Fruit fly (Drosophila melanogaster): ENCODE measurements around the gene Ald1.

The Ald1 gene

dm6 chr3R:26280403-26280802 is 19.0 kb upstream of the Ald1 start (continued):
- TF ChIP-seq CG33213 (GFP tag; optimal IDR thresholded peaks at IDR 0.05) = no peak
- TF ChIP-seq Neu2 (GFP tag; optimal IDR thresholded peaks at IDR 0.05; ENCODE audit: borderline replicate concordance) = no peak
- no peak for TF ChIP-seq zen2 (GFP tag; IDR thresholded peaks at IDR 0.05; ENCODE audit: partially characterized antibody)
- TF ChIP-seq CG5953 (GFP tag; IDR thresholded peaks at IDR 0.05) = no peak
- no peak for TF ChIP-seq Doc2 (GFP tag; IDR thresholded peaks at IDR 0.05)
- TF ChIP-seq CG10654 (GFP tag; optimal IDR thresholded peaks at IDR 0.05) = no peak
- peak; percentile 14 for TF ChIP-seq mam (GFP tag; optimal IDR thresholded peaks at IDR 0.05)
- TF ChIP-seq croc (GFP tag; conservative IDR thresholded peaks at IDR 0.05) = no peak; the same call in 2 of the 3 replicates
- no peak for TF ChIP-seq pzg (GFP tag; optimal IDR thresholded peaks at IDR 0.05)
- TF ChIP-seq pnt (GFP tag; optimal IDR thresholded peaks at IDR 0.05) = no peak
- TF ChIP-seq jumu (GFP tag; optimal IDR thresholded peaks at IDR 0.05) = no peak
- no peak for TF ChIP-seq gt (GFP tag; IDR thresholded peaks at IDR 0.05)
- no peak for TF ChIP-seq ken (GFP tag; IDR thresholded peaks at IDR 0.05)
- no peak for TF ChIP-seq CG10959 (GFP tag; IDR thresholded peaks at IDR 0.05)
- peak; percentile 76 for TF ChIP-seq Hand (GFP tag; optimal IDR thresholded peaks at IDR 0.05)
- no peak for TF ChIP-seq CHES-1-like (GFP tag; optimal IDR thresholded peaks at IDR 0.05)
- peak; percentile 73; the same call in 2 of the 3 replicates for TF ChIP-seq row (GFP tag; IDR thresholded peaks at IDR 0.05)
- peak; percentile 12 for TF ChIP-seq CG12155 (GFP tag; optimal IDR thresholded peaks at IDR 0.05)
- peak; percentile 39 for TF ChIP-seq CG5180 (GFP tag; optimal IDR thresholded peaks at IDR 0.05)
- no peak for TF ChIP-seq ash1 (GFP tag; optimal IDR thresholded peaks at IDR 0.05)
- peak; percentile 30 for TF ChIP-seq Hsf (GFP tag; optimal IDR thresholded peaks at IDR 0.05)
- TF ChIP-seq tx (GFP tag; optimal IDR thresholded peaks at IDR 0.05) = no peak
- peak; percentile 25 for TF ChIP-seq CG34376 (GFP tag; optimal IDR thresholded peaks at IDR 0.05)

- no peak for TF ChIP-seq Hr78 (GFP tag; optimal IDR thresholded peaks at IDR 0.05)
- TF ChIP-seq insv (GFP tag; optimal IDR thresholded peaks at IDR 0.05) = no peak
- TF ChIP-seq unpg (GFP tag; optimal IDR thresholded peaks at IDR 0.05) = no peak
- no peak for TF ChIP-seq jigr1 (GFP tag; IDR thresholded peaks at IDR 0.05)
- TF ChIP-seq fd96Cb (tag; optimal IDR thresholded peaks at IDR 0.05) = no peak
- peak; percentile 91 for TF ChIP-seq Deaf1 (tag; optimal IDR thresholded peaks at IDR 0.05)
- TF ChIP-seq CG9932 (GFP tag; IDR thresholded peaks at IDR 0.05) = no peak
- no peak for TF ChIP-seq CG10543 (GFP tag; optimal IDR thresholded peaks at IDR 0.05)
- 0 out of 3 replicates have a peak, but pooled peaks have one; percentile 11 for TF ChIP-seq CG34224 (GFP tag; IDR thresholded peaks at IDR 0.05; ENCODE audit: partially characterized antibody)
- TF ChIP-seq vnd (GFP tag; IDR thresholded peaks at IDR 0.05; ENCODE audit: partially characterized antibody) = no peak
- no peak for TF ChIP-seq CG9797 (GFP tag; optimal IDR thresholded peaks at IDR 0.05)
- no peak for TF ChIP-seq CG16815 (GFP tag; optimal IDR thresholded peaks at IDR 0.05)
- no peak for TF ChIP-seq eyg (GFP tag; optimal IDR thresholded peaks at IDR 0.05)
- TF ChIP-seq CG7372 (GFP tag; IDR thresholded peaks at IDR 0.05) = peak; percentile 24; the same call in 1 of the 2 replicates
- no peak for TF ChIP-seq CG13624 (GFP tag; optimal IDR thresholded peaks at IDR 0.05)
- TF ChIP-seq danr (GFP tag; IDR thresholded peaks at IDR 0.05) = no peak
- TF ChIP-seq tgo (GFP tag; IDR thresholded peaks at IDR 0.05) = no peak
- no peak for TF ChIP-seq CG6683 (GFP tag; optimal IDR thresholded peaks at IDR 0.05)
- TF ChIP-seq CG14710 (tag; optimal IDR thresholded peaks at IDR 0.05) = no peak
- no peak for TF ChIP-seq slbo (GFP tag; IDR thresholded peaks at IDR 0.05)
- TF ChIP-seq E2f1 (GFP tag; IDR thresholded peaks at IDR 0.05) = no peak
- no peak for TF ChIP-seq CG17912 (GFP tag; optimal IDR thresholded peaks at IDR 0.05)
- no peak for TF ChIP-seq CG7745 (tag; optimal IDR thresholded peaks at IDR 0.05)
- peak; percentile 13; the same call in 1 of the 2 replicates for TF ChIP-seq CG11247 (GFP tag; IDR thresholded peaks at IDR 0.05)
- TF ChIP-seq Jarid2 (GFP tag; optimal IDR thresholded peaks at IDR 0.05) = peak; percentile 48
- no peak for TF ChIP-seq CG32532 (GFP tag; IDR thresholded peaks at IDR 0.05)
- no peak for TF ChIP-seq CG8924 (tag; optimal IDR thresholded peaks at IDR 0.05)
- no peak for TF ChIP-seq CG14441 (GFP tag; IDR thresholded peaks at IDR 0.05)
- TF ChIP-seq CG12071 (GFP tag; optimal IDR thresholded peaks at IDR 0.05) = no peak
These were observed 1.1 kb upstream of the Ald1 start, which contains the start of gene CG6154 for dm6 chr3R:26262478-26262877. CG6154 (plus strand) TSS chr3R:26262662.
